Fruit fly (Drosophila melanogaster): ENCODE measurements around the gene CG7332.

CG7332 gene

DNA sequence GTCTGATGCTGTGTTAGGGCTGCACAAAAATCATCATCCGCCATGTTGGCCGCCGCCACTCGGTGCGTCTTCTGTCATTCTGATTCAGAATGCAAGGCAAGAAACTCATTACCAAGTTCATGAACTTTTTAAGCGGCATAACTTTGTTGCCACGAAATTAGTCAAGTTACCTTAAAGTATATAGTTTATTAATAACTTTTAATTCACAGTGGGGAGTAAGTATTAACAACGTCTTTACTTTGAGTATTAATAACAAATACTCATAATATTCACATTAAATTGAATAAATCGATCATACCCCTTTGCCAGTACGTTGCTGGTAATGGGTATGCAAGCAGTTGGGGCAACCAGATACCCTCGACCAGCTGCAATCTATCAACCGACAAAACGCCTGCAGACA, 33.3 kb downstream of the CG7332 start:
- no peak for TF ChIP-seq noc (tag; optimal IDR thresholded peaks at IDR 0.05)

DNA sequence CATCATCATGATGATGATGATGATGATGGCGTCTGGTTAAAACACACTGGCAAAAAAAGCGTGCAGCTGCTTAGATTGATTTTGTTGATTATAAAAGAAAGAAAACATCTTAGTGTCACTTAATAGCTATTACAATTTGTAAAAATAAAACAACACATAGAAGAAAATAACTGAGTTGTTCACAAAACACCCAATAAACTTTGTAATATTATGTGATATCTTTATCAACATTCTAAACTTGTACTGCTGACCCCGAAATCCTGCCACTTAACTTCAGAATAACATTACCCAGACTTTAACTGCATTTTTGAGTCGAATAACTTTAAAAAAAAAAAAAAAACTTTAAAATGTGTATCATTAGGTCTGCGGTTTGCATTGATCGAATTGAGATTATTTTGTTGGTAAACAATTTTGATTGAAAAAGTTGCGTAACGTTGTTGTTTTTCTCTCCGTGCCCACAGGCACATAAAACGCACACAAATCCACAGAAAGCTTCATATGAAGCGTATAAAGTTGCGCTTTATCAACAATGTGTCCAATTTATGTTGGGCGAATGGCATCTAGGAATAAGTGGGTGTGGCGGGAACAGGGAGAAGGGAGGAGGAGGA, 35.2 kb downstream of the CG7332 start:
- TF ChIP-seq noc (tag; optimal IDR thresholded peaks at IDR 0.05) = no peak

- TF ChIP-seq noc (tag; optimal IDR thresholded peaks at IDR 0.05) = no peak
Measured at dm6 chrX:18920642-18921355, 36.5 kb downstream of the CG7332 start.

DNA sequence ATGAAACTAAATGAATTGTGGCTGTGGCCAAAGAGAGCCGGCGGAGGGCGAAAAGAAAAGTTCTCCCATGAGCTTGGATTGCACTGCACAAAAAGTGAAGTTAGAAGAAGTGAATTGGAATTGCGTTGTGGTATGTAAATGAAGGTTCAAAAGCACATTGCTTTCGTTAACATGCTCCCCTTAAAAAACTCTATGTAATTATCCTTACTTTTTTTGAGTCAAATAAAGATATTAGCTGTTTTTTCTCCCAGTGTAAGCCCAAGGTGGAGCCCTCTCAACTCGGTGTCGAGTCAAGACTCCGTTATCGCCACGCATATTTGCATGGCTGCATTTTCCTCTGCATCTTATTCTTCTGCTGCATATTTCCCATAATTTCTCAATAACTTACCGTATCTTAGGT, 39.2 kb downstream of the CG7332 start:
- no peak for TF ChIP-seq noc (tag; optimal IDR thresholded peaks at IDR 0.05)

DNA sequence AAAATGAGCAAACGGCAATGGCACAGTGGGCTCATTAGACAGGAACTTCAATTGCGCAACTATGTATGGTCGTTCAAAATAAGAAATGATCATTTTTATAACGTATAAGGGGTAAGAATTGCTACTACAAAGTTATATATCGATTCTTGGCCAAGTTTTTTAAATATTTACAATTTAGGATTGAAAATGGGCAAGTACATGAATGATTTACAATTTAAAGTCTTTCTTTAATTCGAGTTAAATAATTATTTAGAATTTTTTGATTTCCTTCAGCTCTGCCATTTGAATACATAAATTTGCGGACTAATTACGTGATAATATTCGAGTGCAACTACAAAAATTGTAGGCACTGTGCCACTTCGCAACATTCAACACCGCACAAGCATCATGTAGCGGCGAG, 40.4 kb downstream of the CG7332 start:
- no peak for TF ChIP-seq noc (tag; optimal IDR thresholded peaks at IDR 0.05)

dm6 chrX:18925685-18926371, 41.5 kb downstream of the CG7332 start:
- no peak for TF ChIP-seq noc (tag; optimal IDR thresholded peaks at IDR 0.05)

dm6 chrX:18926372-18927200, 42.3 kb downstream of the CG7332 start:
- no peak for TF ChIP-seq noc (tag; optimal IDR thresholded peaks at IDR 0.05)

DNA sequence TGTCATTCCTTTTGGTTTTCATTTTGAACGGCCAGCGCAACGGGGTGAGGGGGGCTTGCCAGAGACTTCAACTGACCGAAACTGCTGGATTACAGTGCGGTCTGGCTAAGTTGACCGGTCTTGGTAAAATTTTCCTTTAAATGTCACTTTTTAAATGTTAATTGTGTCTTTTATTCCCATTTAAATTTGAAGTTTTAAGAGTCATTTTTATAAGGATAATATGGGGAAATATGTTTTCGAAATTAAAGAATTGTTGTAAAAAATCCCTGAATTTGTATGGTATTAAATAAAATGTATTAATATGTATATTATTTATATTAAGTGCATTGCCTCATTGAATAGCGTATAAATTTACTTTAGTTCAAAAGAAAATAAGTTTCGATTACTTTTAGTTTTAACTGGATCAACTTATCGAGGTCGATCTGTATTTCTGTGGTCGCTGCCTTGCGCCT, 44.3 kb downstream of the CG7332 start:
- TF ChIP-seq noc (tag; optimal IDR thresholded peaks at IDR 0.05) = no peak

dm6 chrX:18929430-18929829, 45.1 kb downstream of the CG7332 start:
- no peak for TF ChIP-seq noc (tag; optimal IDR thresholded peaks at IDR 0.05)

DNA sequence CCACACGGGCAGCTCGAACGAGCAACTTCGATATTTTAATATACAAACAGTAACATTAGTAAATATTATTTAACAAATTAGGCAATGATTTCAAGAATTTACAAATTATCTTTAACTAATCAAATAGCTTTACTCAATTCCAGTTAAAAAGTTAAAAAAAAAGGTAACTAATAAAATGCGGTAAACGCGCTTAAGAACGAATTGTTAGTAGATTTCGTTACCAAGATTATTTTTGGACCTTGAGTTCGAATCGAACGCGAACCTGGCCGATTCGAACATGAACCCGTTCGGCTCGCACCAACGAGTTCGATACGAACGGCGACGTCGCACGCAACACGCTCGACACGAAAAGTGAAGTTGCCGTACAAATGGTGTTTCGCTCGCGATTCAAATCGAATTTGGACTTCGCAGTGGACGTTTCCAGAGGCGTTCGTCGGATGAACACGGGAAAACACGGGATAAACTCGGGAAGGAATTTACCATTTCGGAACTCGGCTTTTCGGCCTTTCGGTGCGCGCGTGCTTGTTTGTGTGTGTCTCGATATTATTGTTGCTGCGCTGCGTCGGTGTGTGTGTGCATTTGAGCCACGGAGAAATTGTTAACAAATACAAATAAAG, 45.7 kb downstream of the CG7332 start, which contains the start of gene CG43759:
TSS of gene CG43759 (plus strand) at position 390 of the 617 bp plus-strand sequence.
- TF ChIP-seq noc (tag; optimal IDR thresholded peaks at IDR 0.05) = no peak

DNA sequence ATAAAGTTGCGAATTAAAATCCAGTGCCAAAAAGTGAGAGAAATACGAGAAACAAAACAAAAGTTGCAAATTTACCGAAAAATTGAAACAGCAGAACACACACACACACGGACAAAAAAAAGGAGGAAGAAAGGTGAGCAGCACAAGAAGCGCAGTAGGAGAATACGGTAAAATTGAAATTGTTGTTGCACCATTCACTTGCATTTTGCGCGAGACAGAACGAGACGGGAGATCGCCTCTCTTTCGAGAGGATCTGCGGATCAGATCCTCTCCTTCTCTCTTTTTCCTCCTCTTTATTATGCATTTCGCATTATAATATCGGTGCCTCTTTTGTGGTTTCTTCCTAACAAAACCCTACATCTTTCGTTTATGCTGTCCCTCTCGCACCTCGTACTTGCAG, 46.6 kb downstream of the CG7332 start:
- no peak for TF ChIP-seq noc (tag; optimal IDR thresholded peaks at IDR 0.05)

- TF ChIP-seq noc (tag; optimal IDR thresholded peaks at IDR 0.05) = no peak
Measured at dm6 chrX:18933442-18933841, 49.1 kb downstream of the CG7332 start.

- no peak for TF ChIP-seq noc (tag; optimal IDR thresholded peaks at IDR 0.05)
Measured at dm6 chrX:18934859-18935258, 50.5 kb downstream of the CG7332 start.

dm6 chrX:18936606-18937005, 52.3 kb downstream of the CG7332 start:
- no peak for TF ChIP-seq noc (tag; optimal IDR thresholded peaks at IDR 0.05)
